Fruit fly (Drosophila melanogaster): ENCODE data around the gene nub.

dm6 chr2L:12656865-12657264 is 69.4 kb downstream of the nub start, which contains the start of gene pdm2:
- TF ChIP-seq CG17359 (tag; optimal IDR thresholded peaks at IDR 0.05) (no peak), CG3163 (GFP tag; optimal IDR thresholded peaks at IDR 0.05) (no peak), Sox100B (GFP tag; optimal IDR thresholded peaks at IDR 0.05) (no peak)
